Fruit fly (Drosophila melanogaster): ENCODE results near the gene Wwox.

DNA sequence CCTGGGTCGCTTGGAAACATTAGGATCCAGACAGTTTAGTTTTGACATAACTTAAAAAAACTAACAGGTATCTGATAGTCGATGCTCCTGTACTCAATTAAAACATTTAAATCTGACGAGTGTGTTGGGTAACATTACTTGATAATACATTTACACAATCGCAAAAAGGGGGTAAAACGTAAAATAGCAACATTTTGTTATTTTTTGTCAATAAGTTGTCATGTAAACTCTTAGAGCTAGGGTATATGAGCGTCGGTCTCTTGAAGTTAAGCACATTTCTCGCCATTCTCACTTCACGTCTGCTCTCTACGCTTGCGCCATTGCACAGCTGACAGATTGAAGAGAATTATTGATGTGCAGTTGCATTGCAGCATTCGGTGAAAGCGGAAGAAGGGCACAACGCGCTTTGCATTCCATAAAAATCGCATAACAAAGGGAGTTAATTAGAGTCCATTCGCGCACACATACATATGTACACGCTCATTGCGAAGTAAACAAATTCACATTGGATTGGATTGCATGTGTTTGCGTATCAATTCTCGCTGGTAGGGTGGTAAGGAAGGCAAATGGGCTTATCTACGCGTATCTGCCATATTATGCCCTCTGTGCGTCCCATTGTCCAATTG, 19.1 kb downstream of the Wwox start:
- TF ChIP-seq CG4496 (GFP tag; IDR thresholded peaks at IDR 0.05) (peak; percentile 78; the same call in 2 of the 3 replicates), Snoo (tag; optimal IDR thresholded peaks at IDR 0.05) (peak; percentile 55), CG8301 (tag; optimal IDR thresholded peaks at IDR 0.05) (peak; percentile 57), CG10348 (GFP tag; IDR thresholded peaks at IDR 0.05) (no peak), fd96Ca (GFP tag; IDR thresholded peaks at IDR 0.05) (peak; percentile 58; the same call in 1 of the 3 replicates), CG15710 (tag; optimal IDR thresholded peaks at IDR 0.05) (peak; percentile 30), CG12605 (GFP tag; IDR thresholded peaks at IDR 0.05) (0 out of 2 replicates have a peak, but pooled peaks have one; percentile 35), Pif1A (GFP tag; optimal IDR thresholded peaks at IDR 0.05) (peak; percentile 68), CG17806 (tag; optimal IDR thresholded peaks at IDR 0.05) (peak; percentile 30)
